Worm (Caenorhabditis elegans) whole organism, L2 larva: ENCODE measurements around the gene srt-18.

Source experiments
- C34F6.9 ChIP-seq: fragments of 150-350 bp; optimal IDR thresholded peaks from 2 replicates; lab custom pipeline; 2014; ENCODE audit warnings: missing biosample characterization, missing genetic modification characterization
- F13H6.1 ChIP-seq: sonication (generic microtip); optimal IDR thresholded peaks from 2 replicates; lab custom pipeline; 2016; ENCODE audit warnings: missing genetic modification characterization, missing compliant biosample characterization
- R02D3.7 ChIP-seq: fragments of 150-350 bp; optimal IDR thresholded peaks from 2 replicates; lab custom pipeline; 2014; ENCODE audit warnings: missing biosample characterization, missing genetic modification characterization
- Y55F3AM.14 ChIP-seq: fragments of 200-800 bp; sonication (Bioruptor generic); optimal IDR thresholded peaks from 2 replicates; lab custom pipeline; 2018; ENCODE audit warnings: mild to moderate bottlenecking, missing genetic modification characterization, missing compliant biosample characterization
- aly-2 ChIP-seq: fragments of 150-350 bp; optimal IDR thresholded peaks from 2 replicates; lab custom pipeline; 2014; ENCODE audit warnings: missing biosample characterization, missing genetic modification characterization
- ama-1 ChIP-seq: fragments of 150-350 bp; optimal IDR thresholded peaks from 2 replicates; lab custom pipeline; 2018; ENCODE audit warnings: inconsistent platforms
- blmp-1 ChIP-seq: sonication (generic microtip); optimal IDR thresholded peaks from 2 replicates; lab custom pipeline; 2017; ENCODE audit warnings: missing genetic modification characterization, mild to moderate bottlenecking, missing compliant biosample characterization, antibody characterized with exemption, moderate library complexity; ENCODE audit not compliant: insufficient read depth
- ceh-16 ChIP-seq: fragments of 150-350 bp; optimal IDR thresholded peaks from 2 replicates; lab custom pipeline; 2014; ENCODE audit warnings: missing biosample characterization, missing genetic modification characterization
- ceh-82 ChIP-seq: fragments of 150-350 bp; optimal IDR thresholded peaks from 2 replicates; lab custom pipeline; 2014; ENCODE audit warnings: missing biosample characterization, missing genetic modification characterization
- crh-2 ChIP-seq: sonication (generic microtip); optimal IDR thresholded peaks from 2 replicates; lab custom pipeline; 2017; ENCODE audit warnings: missing biosample characterization, missing genetic modification characterization
- dmd-4 ChIP-seq: sonication (generic microtip); optimal IDR thresholded peaks from 2 replicates; lab custom pipeline; 2017; ENCODE audit warnings: missing biosample characterization, missing genetic modification characterization
- egl-27 ChIP-seq: sonication (generic microtip); optimal IDR thresholded peaks from 3 replicates; lab custom pipeline; 2017; ENCODE audit warnings: missing biosample characterization, missing genetic modification reagents, missing genetic modification characterization
- elt-1 ChIP-seq: fragments of 150-350 bp; optimal IDR thresholded peaks from 2 replicates; lab custom pipeline; 2014; ENCODE audit warnings: missing biosample characterization, missing genetic modification characterization
- gmeb-1 ChIP-seq: fragments of 150-350 bp; optimal IDR thresholded peaks from 2 replicates; lab custom pipeline; 2014; ENCODE audit warnings: missing biosample characterization, missing genetic modification characterization
- lin-13 ChIP-seq: fragments of 150-350 bp; optimal IDR thresholded peaks from 2 replicates; lab custom pipeline; 2014; ENCODE audit warnings: missing biosample characterization, missing genetic modification reagents, missing genetic modification characterization
- lin-39 ChIP-seq: fragments of 150-350 bp; optimal IDR thresholded peaks from 2 replicates; lab custom pipeline; 2014; ENCODE audit warnings: missing biosample characterization, missing genetic modification reagents, missing genetic modification characterization
- mab-5 ChIP-seq: fragments of 150-350 bp; optimal IDR thresholded peaks from 2 replicates; lab custom pipeline; 2014; ENCODE audit warnings: missing biosample characterization, missing genetic modification characterization
- mbf-1 ChIP-seq: sonication (generic microtip); optimal IDR thresholded peaks from 2 replicates; lab custom pipeline; 2017; ENCODE audit warnings: missing biosample characterization, missing genetic modification characterization
- mdl-1 ChIP-seq, 2 experiments: fragments of 150-350 bp in 1 of 2; sonication (generic microtip) in 1 of 2; optimal IDR thresholded peaks; 2 replicates each; lab custom pipeline; 2017; ENCODE audit warnings: missing biosample characterization in 2 of 2, missing genetic modification characterization in 2 of 2
- nhr-129 ChIP-seq: fragments of 150-350 bp; optimal IDR thresholded peaks from 2 replicates; lab custom pipeline; 2014; ENCODE audit warnings: missing biosample characterization, missing genetic modification characterization
- nhr-25 ChIP-seq: fragments of 150-350 bp; sonication (generic microtip); optimal IDR thresholded peaks from 3 replicates; lab custom pipeline; 2014; ENCODE audit warnings: missing biosample characterization, missing genetic modification characterization
- sem-4 ChIP-seq: fragments of 150-350 bp; optimal IDR thresholded peaks from 2 replicates; lab custom pipeline; 2014; ENCODE audit warnings: missing biosample characterization, missing genetic modification reagents, missing genetic modification characterization
- skn-1 ChIP-seq: sonication (generic microtip); optimal IDR thresholded peaks from 2 replicates; lab custom pipeline; 2017; ENCODE audit warnings: missing biosample characterization, missing genetic modification characterization
- sma-9 ChIP-seq, 2 experiments: fragments of 150-350 bp in 1 of 2; sonication (generic microtip) in 1 of 2; optimal IDR thresholded peaks; 2 replicates each; lab custom pipeline; 2014 to 2016; ENCODE audit warnings: missing genetic modification characterization in 2 of 2, mild to moderate bottlenecking in 1 of 2, missing biosample characterization in 1 of 2, missing compliant biosample characterization in 1 of 2, missing genetic modification reagents in 1 of 2, moderate library complexity in 1 of 2
- snpc-4 ChIP-seq: fragments of 150-350 bp; optimal IDR thresholded peaks from 2 replicates; lab custom pipeline; 2014; ENCODE audit warnings: missing biosample characterization, missing genetic modification characterization
- unc-55 ChIP-seq: fragments of 150-350 bp; sonication (generic microtip); optimal IDR thresholded peaks from 3 replicates; lab custom pipeline; 2014; ENCODE audit warnings: missing biosample characterization, missing genetic modification reagents, missing genetic modification characterization
- unc-62 ChIP-seq: fragments of 150-350 bp; optimal IDR thresholded peaks from 2 replicates; lab custom pipeline; 2014; ENCODE audit warnings: missing biosample characterization, missing genetic modification reagents, missing genetic modification characterization
- zag-1 ChIP-seq: fragments of 150-350 bp; optimal IDR thresholded peaks from 2 replicates; lab custom pipeline; 2014; ENCODE audit warnings: missing biosample characterization, missing genetic modification characterization
- ztf-4 ChIP-seq: fragments of 150-350 bp; optimal IDR thresholded peaks from 2 replicates; lab custom pipeline; 2014; ENCODE audit warnings: missing biosample characterization, missing genetic modification characterization

Gene srt-18

DNA sequence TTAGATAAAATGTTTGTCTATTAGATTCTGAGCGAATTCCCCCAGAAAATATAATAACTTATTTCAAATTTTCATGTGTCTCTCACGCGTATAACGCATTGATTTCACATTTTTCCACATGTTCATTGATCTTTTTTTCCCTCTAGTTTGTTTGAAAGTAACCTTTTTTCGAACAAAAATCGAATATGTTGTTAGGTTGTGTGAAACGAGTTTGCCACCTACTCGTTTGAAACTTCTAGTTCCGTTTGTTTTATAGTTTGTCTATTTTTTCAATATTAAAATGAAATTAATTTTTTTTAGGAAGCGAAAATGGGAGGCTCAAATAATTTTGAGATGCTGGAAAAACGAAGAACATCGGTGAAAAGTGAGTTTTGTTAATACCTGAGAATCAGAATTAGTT lies 14.8 kb upstream of the srt-18 start, which contains the start of gene C25E10.5:
C25E10.5 (plus strand) TSS at position 301 of the 400 bp plus-strand sequence.
- TF ChIP-seq sma-9 (GFP tag; optimal IDR thresholded peaks at IDR 0.05; lab: Kevin White, UChicago) (no peak), sma-9 (tag; optimal IDR thresholded peaks at IDR 0.05; lab: Kevin White, UChicago) (no peak), snpc-4 (no peak), ceh-82 (tag; lab: Kevin White, UChicago) (no peak), mbf-1 (no peak), skn-1 (tag; lab: Kevin White, UChicago) (no peak), F13H6.1 (tag; lab: Kevin White, UChicago) (no peak), mab-5 (no peak), ama-1 (lab: Kevin White, UChicago) (no peak), C34F6.9 (no peak)

DNA sequence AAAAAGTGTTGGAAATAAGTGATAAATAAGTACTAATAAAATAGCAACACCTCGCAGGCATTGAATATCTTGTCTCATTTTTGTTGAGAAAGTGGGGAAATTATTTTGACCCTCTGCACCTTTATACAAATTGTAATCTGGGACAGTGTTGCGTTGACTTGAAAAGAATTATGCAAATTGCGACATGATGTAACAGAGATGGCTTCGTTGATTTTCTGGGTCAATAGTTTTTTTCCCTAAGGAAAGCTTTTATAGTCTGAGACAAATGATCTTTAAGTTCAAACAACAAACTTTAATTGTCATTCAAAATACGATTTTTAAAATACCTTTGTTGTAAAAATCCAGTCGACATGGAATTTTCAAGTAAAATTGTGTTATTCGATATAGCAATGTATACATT lies 9.3 kb upstream of the srt-18 start, which contains the start of gene bus-1:
bus-1 (minus strand) TSS at position 101 of the 400 bp plus-strand sequence.
- TF ChIP-seq zag-1 (no peak), mbf-1 (no peak), F13H6.1 (tag; lab: Kevin White, UChicago) (no peak)

DNA sequence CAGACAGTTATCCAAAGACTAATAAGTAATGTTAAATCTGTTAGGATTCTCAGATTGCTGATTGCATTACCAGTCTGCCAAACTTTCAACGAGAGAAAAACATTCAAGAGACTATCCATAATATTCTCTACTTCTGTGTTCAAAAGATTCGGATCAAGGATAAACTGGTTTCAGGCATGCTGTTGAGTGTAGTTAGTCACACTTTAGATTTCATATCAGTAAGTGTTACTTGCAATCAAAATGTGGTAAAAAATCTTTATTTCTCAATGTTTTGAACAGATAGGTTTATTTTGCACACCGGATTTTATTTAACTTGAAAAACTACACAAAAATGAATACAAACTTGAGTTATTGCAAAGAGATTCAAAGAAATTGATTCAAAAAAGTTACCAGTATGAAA lies 6.6 kb upstream of the srt-18 start, which contains the start of gene oac-41:
oac-41 (minus strand) TSS at position 101 of the 400 bp plus-strand sequence.
- no peak for TF ChIP-seq zag-1
- TF ChIP-seq blmp-1 = no peak
- no peak for TF ChIP-seq aly-2 (tag; lab: Kevin White, UChicago)
- no peak for TF ChIP-seq C34F6.9
- TF ChIP-seq lin-13 (GFP tag; lab: Kevin White, UChicago) = no peak
- no peak for TF ChIP-seq unc-62 (GFP tag; lab: Kevin White, UChicago)
- no peak for TF ChIP-seq mab-5
- no peak for TF ChIP-seq crh-2 (tag; lab: Kevin White, UChicago)
- TF ChIP-seq lin-39 (tag; lab: Kevin White, UChicago) = no peak
- no peak for TF ChIP-seq dmd-4 (tag; lab: Kevin White, UChicago)
- TF ChIP-seq, all 48 proteins: peak for 0

DNA sequence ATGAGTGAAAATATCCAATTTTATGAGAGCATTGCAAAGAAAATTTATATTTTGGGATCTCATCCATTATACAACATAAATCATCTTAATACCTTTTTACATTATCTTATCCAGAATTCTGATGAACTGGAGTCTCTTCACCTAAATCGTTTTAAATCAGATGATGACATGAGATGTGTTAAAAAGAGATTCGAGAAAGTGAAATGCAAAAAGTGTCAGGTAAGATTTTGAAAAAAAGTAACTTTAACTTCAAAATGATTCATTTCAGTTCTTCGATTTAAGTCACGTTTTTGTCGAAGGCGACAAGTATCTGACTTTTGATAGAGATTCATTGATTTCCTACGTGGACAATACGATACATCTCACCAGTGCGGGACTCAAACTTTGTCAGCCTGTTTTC lies 3.4 kb upstream of the srt-18 start:
- TF ChIP-seq egl-27 (tag; lab: Kevin White, UChicago) (no peak), snpc-4 (no peak), gmeb-1 (tag; lab: Kevin White, UChicago) (no peak), unc-55 (GFP tag; lab: Kevin White, UChicago) (no peak)

DNA sequence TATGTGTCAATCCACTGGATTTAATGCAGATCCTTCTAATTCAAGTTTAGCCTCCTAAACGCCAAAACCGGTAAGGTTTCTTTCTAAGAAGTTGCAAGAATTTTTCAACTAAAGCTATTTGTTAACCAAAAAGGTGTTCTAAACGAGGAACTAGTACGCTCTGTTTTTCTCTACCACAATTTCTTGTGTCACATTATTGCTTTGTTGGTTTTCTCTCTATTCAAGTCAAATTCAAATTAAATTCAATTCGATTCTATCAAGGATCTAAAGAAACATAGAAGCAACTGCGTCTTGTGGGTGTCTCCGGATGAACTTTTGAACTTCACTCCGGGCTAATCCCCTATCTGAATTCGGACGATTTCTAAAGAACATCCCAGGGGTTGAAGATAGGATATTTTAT lies 1.0 kb upstream of the srt-18 start, which contains the start of gene oac-40:
oac-40 (plus strand) TSS at position 301 of the 400 bp plus-strand sequence.
- TF ChIP-seq egl-27 (tag; lab: Kevin White, UChicago) (no peak), C34F6.9 (no peak), lin-13 (GFP tag; lab: Kevin White, UChicago) (no peak), R02D3.7 (tag; lab: Kevin White, UChicago) (no peak), snpc-4 (no peak), unc-55 (GFP tag; lab: Kevin White, UChicago) (no peak), zag-1 (no peak), mab-5 (no peak), Y55F3AM.14 (GFP tag; lab: Kevin White, UChicago) (no peak), ztf-4 (tag; lab: Kevin White, UChicago) (no peak), F13H6.1 (tag; lab: Kevin White, UChicago) (no peak), unc-62 (GFP tag; lab: Kevin White, UChicago) (no peak), mbf-1 (no peak), ama-1 (lab: Kevin White, UChicago) (no peak), ceh-16 (no peak), nhr-129 (tag; lab: Kevin White, UChicago) (no peak), dmd-4 (tag; lab: Kevin White, UChicago) (no peak), sem-4 (tag; lab: Kevin White, UChicago) (no peak), nhr-25 (tag; lab: Kevin White, UChicago) (no peak)

DNA sequence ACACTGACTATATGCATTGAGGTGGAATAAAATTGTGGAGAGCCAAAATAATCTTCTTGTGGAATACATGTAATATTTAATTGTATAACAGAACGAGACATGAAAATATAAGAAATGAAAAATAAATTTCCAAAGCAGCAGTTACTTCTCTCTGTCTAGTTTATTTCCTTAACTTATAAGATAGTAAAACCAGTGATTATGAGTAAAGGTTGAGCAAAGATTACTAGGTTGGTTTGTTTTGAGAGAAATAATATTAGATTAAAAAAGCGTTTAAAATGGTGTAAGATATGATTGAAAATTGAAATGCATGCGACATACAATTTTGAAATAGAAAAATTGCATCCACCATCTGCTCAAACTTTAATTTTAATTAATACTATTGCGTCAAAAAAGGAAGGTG lies 1.7 kb downstream of the srt-18 start, which contains the start of gene srh-201:
srh-201 (minus strand) TSS at position 101 of the 400 bp plus-strand sequence.
- TF ChIP-seq snpc-4 = no peak
- no peak for TF ChIP-seq nhr-25 (tag; lab: Kevin White, UChicago)
- no peak for TF ChIP-seq elt-1 (tag; lab: Kevin White, UChicago)
- no peak for TF ChIP-seq mdl-1 (tag; optimal IDR thresholded peaks at IDR 0.05; lab: Kevin White, UChicago)
- TF ChIP-seq lin-13 (GFP tag; lab: Kevin White, UChicago) = no peak
- TF ChIP-seq blmp-1 = no peak
- TF ChIP-seq ceh-16 = no peak
- TF ChIP-seq, all 48 proteins: peak for 0
